Worm (Caenorhabditis elegans) whole organism, L3 larva: ENCODE data around the gene B0491.6.

Source experiments
- ceh-28 ChIP-seq: fragments of 150-350 bp; optimal IDR thresholded peaks from 2 replicates; lab custom pipeline; 2014; ENCODE audit warnings: missing biosample characterization, missing genetic modification reagents, missing genetic modification characterization
- ceh-9 ChIP-seq: sonication (generic microtip); optimal IDR thresholded peaks from 2 replicates; lab custom pipeline; 2018; ENCODE audit warnings: missing biosample characterization, missing genetic modification characterization
- egl-27 ChIP-seq: sonication (generic microtip); optimal IDR thresholded peaks from 4 replicates; lab custom pipeline; 2017; ENCODE audit warnings: missing biosample characterization, missing genetic modification reagents, missing genetic modification characterization
- elt-1 ChIP-seq: fragments of 150-350 bp; optimal IDR thresholded peaks from 2 replicates; lab custom pipeline; 2014; ENCODE audit warnings: missing biosample characterization, missing genetic modification characterization
- eor-1 ChIP-seq, 2 experiments: fragments of 150-350 bp; optimal IDR thresholded peaks; 2 replicates each; lab custom pipeline; 2014 to 2018; ENCODE audit warnings: missing biosample characterization in 2 of 2, missing genetic modification characterization in 2 of 2
- fkh-10 ChIP-seq: sonication (generic microtip); optimal IDR thresholded peaks from 2 replicates; lab custom pipeline; 2017; ENCODE audit warnings: missing biosample characterization, missing genetic modification reagents, missing genetic modification characterization
- fkh-2 ChIP-seq: fragments of 150-350 bp; optimal IDR thresholded peaks from 2 replicates; lab custom pipeline; 2014; ENCODE audit warnings: missing biosample characterization, missing genetic modification reagents, missing genetic modification characterization
- fos-1 ChIP-seq: fragments of 150-350 bp; optimal IDR thresholded peaks from 2 replicates; lab custom pipeline; 2014; ENCODE audit warnings: missing biosample characterization, missing genetic modification characterization
- hmg-11 ChIP-seq: sonication (generic microtip); optimal IDR thresholded peaks from 2 replicates; lab custom pipeline; 2016; ENCODE audit warnings: missing genetic modification characterization, missing compliant biosample characterization
- jun-1 ChIP-seq: fragments of 150-350 bp; optimal IDR thresholded peaks from 2 replicates; lab custom pipeline; 2014; ENCODE audit warnings: missing biosample characterization, missing genetic modification reagents, missing genetic modification characterization
- lin-15B ChIP-seq: fragments of 150-350 bp; optimal IDR thresholded peaks from 2 replicates; lab custom pipeline; 2014; ENCODE audit warnings: missing biosample characterization, missing genetic modification characterization
- lsy-12 ChIP-seq: sonication (generic microtip); optimal IDR thresholded peaks from 2 replicates; lab custom pipeline; 2016; ENCODE audit warnings: mild to moderate bottlenecking, missing genetic modification characterization, missing compliant biosample characterization
- mml-1 ChIP-seq: fragments of 150-350 bp; sonication (generic microtip); optimal IDR thresholded peaks from 3 replicates; lab custom pipeline; 2014; ENCODE audit warnings: missing biosample characterization, missing genetic modification characterization
- nfya-1 ChIP-seq: sonication (generic microtip); optimal IDR thresholded peaks from 2 replicates; lab custom pipeline; 2017; ENCODE audit warnings: missing genetic modification characterization, mild to moderate bottlenecking, missing compliant biosample characterization, antibody characterized with exemption, moderate library complexity; ENCODE audit not compliant: insufficient read depth
- nhr-11 ChIP-seq: fragments of 150-350 bp; optimal IDR thresholded peaks from 2 replicates; lab custom pipeline; 2014; ENCODE audit warnings: missing biosample characterization, missing genetic modification characterization
- nhr-12 ChIP-seq: fragments of 150-350 bp; optimal IDR thresholded peaks from 2 replicates; lab custom pipeline; 2014; ENCODE audit warnings: missing biosample characterization, missing genetic modification characterization
- nhr-23 ChIP-seq: fragments of 150-350 bp; optimal IDR thresholded peaks from 2 replicates; lab custom pipeline; 2014; ENCODE audit warnings: missing biosample characterization, missing genetic modification reagents, missing genetic modification characterization
- nhr-237 ChIP-seq: fragments of 150-350 bp; optimal IDR thresholded peaks from 2 replicates; lab custom pipeline; 2014; ENCODE audit warnings: missing biosample characterization, missing genetic modification characterization
- nhr-25 ChIP-seq: sonication (generic microtip); optimal IDR thresholded peaks from 2 replicates; lab custom pipeline; 2017; ENCODE audit warnings: missing biosample characterization, missing genetic modification characterization
- nhr-43 ChIP-seq: sonication (generic microtip); optimal IDR thresholded peaks from 2 replicates; lab custom pipeline; 2016; ENCODE audit warnings: mild to moderate bottlenecking, missing genetic modification characterization, missing compliant biosample characterization; ENCODE audit not compliant: poor library complexity, severe bottlenecking
- nhr-76 ChIP-seq: fragments of 150-350 bp; sonication (generic microtip); optimal IDR thresholded peaks from 5 replicates; lab custom pipeline; 2014; ENCODE audit warnings: missing biosample characterization, missing genetic modification characterization
- nhr-77 ChIP-seq: fragments of 150-350 bp; optimal IDR thresholded peaks from 2 replicates; lab custom pipeline; 2014; ENCODE audit warnings: missing biosample characterization, missing genetic modification characterization
- pha-4 ChIP-seq: fragments of 150-350 bp; optimal IDR thresholded peaks from 2 replicates; lab custom pipeline; 2014; ENCODE audit warnings: missing biosample characterization, missing genetic modification reagents, missing genetic modification characterization
- pqm-1 ChIP-seq: fragments of 150-350 bp; optimal IDR thresholded peaks from 2 replicates; lab custom pipeline; 2017; ENCODE audit warnings: missing biosample characterization, missing genetic modification characterization, inconsistent platforms
- sea-2 ChIP-seq: fragments of 150-350 bp; sonication (generic microtip); optimal IDR thresholded peaks from 4 replicates; lab custom pipeline; 2014; ENCODE audit warnings: missing biosample characterization, missing genetic modification reagents, missing genetic modification characterization
- skn-1 ChIP-seq: fragments of 150-350 bp; optimal IDR thresholded peaks from 2 replicates; lab custom pipeline; 2014; ENCODE audit warnings: missing biosample characterization, missing genetic modification characterization
- snpc-4 ChIP-seq: fragments of 150-350 bp; optimal IDR thresholded peaks from 2 replicates; lab custom pipeline; 2014; ENCODE audit warnings: missing biosample characterization, missing genetic modification characterization
- unc-39 ChIP-seq: sonication (generic microtip); optimal IDR thresholded peaks from 4 replicates; lab custom pipeline; 2017; ENCODE audit warnings: missing biosample characterization, missing genetic modification characterization
- unc-62 ChIP-seq: fragments of 150-350 bp; sonication (generic microtip); optimal IDR thresholded peaks from 4 replicates; lab custom pipeline; 2014; ENCODE audit warnings: missing biosample characterization, missing genetic modification reagents, missing genetic modification characterization
- zag-1 ChIP-seq: fragments of 150-350 bp; optimal IDR thresholded peaks from 2 replicates; lab custom pipeline; 2014; ENCODE audit warnings: missing biosample characterization, missing genetic modification characterization
- ztf-11 ChIP-seq: fragments of 150-350 bp; optimal IDR thresholded peaks from 2 replicates; lab custom pipeline; 2014; ENCODE audit warnings: missing biosample characterization, missing genetic modification characterization
- ztf-4 ChIP-seq: fragments of 150-350 bp; optimal IDR thresholded peaks from 2 replicates; lab custom pipeline; 2014; ENCODE audit warnings: missing biosample characterization, missing genetic modification characterization

The B0491.6 gene

DNA sequence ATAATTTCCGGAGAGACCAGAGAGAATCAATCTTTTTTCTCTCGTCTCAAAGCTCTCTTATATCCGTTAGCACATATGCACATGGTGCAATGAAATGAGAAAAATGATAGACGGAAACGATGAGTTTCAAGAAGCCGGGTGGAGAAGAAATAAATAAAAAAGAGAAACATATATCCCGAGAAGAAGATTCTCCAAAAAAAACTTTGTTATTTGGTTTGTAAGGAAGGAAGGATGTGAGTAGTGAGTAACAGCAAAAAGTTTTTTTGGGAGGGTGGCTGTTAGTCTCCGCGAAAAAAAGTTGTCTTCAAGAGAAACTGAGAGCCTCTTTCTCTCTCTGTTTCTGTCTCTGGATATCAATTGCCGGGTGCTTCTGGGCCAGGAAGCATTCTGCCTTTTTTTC lies 31.5 kb downstream of the B0491.6 start:
- TF ChIP-seq nhr-76 (tag; lab: Kevin White, UChicago) (no peak), mml-1 (tag; lab: Kevin White, UChicago) (no peak), ceh-9 (tag; lab: Kevin White, UChicago) (no peak), ztf-11 (tag; lab: Kevin White, UChicago) (no peak), nhr-77 (no peak), skn-1 (tag; lab: Kevin White, UChicago) (no peak), zag-1 (no peak), pqm-1 (tag; lab: Kevin White, UChicago) (no peak), fkh-2 (tag; lab: Kevin White, UChicago) (no peak), lin-15B (tag; lab: Kevin White, UChicago) (no peak), fos-1 (tag; lab: Kevin White, UChicago) (no peak), unc-62 (GFP tag; lab: Kevin White, UChicago) (no peak), nhr-11 (tag; lab: Kevin White, UChicago) (no peak)

DNA sequence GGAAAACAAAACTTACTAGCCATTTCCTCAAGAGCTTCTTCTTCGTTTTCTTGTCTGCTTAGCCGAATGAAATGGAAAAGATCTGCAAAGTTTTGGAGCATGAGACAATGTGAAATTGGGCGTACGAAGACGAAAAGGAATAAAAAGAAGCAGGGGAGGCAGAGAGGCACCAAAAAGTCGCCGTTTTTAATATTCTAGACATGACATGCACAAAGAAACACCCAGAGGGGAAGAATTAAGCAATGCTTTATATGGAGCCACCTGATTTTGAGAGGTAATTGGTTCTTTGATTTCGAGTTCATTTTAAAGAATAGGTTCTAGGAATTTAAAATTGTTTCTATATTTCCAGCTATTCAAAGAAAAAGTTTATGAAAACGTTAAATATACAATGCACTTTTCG lies 34.0 kb downstream of the B0491.6 start, which contains the start of gene T24F1.4:
Gene T24F1.4 (minus strand): TSS at position 101 of the 400 bp plus-strand sequence.
- TF ChIP-seq ceh-9 (tag; lab: Kevin White, UChicago) (no peak), pha-4 (no peak), pqm-1 (tag; lab: Kevin White, UChicago) (no peak), nhr-11 (tag; lab: Kevin White, UChicago) (no peak), ceh-28 (tag; lab: Kevin White, UChicago) (no peak), lsy-12 (tag; lab: Kevin White, UChicago) (no peak), fos-1 (tag; lab: Kevin White, UChicago) (no peak)

DNA sequence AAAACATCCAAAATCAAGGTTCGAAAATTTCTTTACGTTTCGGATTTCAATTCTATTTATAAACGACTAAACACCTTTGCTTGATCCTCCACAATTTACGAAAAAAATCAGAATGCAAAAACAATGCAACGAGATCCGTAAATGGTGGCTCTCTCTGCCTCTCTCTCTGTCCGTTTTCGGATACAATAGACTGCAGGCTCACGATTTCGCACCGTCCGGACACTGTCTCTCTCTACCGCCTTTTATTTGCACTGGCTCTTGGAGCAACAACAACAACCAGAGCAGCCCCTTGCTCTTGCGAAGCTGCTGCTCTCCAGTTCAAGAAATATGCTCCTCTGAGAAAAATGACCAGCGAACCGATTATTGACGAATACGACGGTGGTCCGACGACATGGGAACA lies 35.9 kb downstream of the B0491.6 start, which contains the start of gene T24F1.7:
Gene T24F1.7 (plus strand): TSS at position 301 of the 400 bp plus-strand sequence.
- TF ChIP-seq pha-4, result no peak
- no peak for TF ChIP-seq ceh-9 (tag; lab: Kevin White, UChicago)
- TF ChIP-seq fos-1 (tag; lab: Kevin White, UChicago), result no peak
- TF ChIP-seq nhr-237 (tag; lab: Kevin White, UChicago), result no peak
- no peak for TF ChIP-seq ztf-4 (tag; lab: Kevin White, UChicago)
- TF ChIP-seq elt-1 (tag; lab: Kevin White, UChicago), result no peak
- TF ChIP-seq nhr-23 (tag; lab: Kevin White, UChicago), result no peak
- no peak for TF ChIP-seq lin-15B (tag; lab: Kevin White, UChicago)
- no peak for TF ChIP-seq nhr-43 (tag; lab: Kevin White, UChicago)
- no peak for TF ChIP-seq jun-1 (tag; lab: Kevin White, UChicago)

DNA sequence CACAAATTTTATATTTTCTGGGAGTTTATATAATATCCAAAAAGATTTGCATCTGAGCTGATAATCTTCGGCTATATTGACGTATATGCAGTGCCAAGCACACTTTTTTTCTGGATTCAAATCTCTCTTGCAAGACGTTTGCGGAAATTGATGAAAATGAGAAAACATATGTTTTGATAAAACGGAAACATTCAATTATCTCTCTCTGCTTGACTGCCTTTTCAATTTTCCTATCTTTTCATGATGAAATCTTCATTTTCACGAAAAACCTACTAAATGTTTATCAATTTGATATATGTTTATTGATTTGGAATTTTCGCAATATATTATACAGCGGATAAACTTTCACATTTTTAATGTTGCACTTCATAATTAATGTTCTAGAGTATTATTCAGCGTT lies 40.2 kb downstream of the B0491.6 start:
- TF ChIP-seq nhr-12 (no peak), egl-27 (tag; lab: Kevin White, UChicago) (no peak), fos-1 (tag; lab: Kevin White, UChicago) (no peak), zag-1 (no peak), hmg-11 (tag; lab: Kevin White, UChicago) (no peak), ceh-9 (tag; lab: Kevin White, UChicago) (no peak), lsy-12 (tag; lab: Kevin White, UChicago) (no peak), lin-15B (tag; lab: Kevin White, UChicago) (no peak), nhr-76 (tag; lab: Kevin White, UChicago) (no peak), unc-39 (tag; lab: Kevin White, UChicago) (no peak), snpc-4 (tag; lab: Kevin White, UChicago) (no peak), ztf-4 (tag; lab: Kevin White, UChicago) (no peak), sea-2 (GFP tag; lab: Kevin White, UChicago) (no peak), eor-1 (tag; optimal IDR thresholded peaks at IDR 0.05; lab: Kevin White, UChicago) (no peak), elt-1 (tag; lab: Kevin White, UChicago) (no peak)

DNA sequence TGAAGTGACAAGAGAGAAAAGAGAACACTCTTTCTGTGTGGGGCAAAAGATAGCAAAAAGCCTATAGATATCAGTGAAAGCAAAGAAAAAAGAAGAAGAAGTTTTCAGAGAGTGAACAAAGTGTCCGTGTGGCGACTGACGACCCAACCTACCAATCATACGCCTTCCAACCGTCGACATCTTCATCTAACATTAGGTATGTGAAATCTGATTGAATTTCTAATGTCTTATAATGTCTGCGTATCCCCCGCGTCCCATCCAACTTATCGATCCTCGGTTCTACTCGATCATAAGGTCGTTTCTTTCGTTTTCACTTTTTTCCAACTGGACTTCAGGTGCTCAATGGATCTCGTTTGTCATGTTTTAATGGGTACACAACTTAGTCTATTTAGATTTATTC lies 40.8 kb downstream of the B0491.6 start:
- peak; percentile 56 for TF ChIP-seq nfya-1 (tag; lab: Kevin White, UChicago)
- no peak for TF ChIP-seq fkh-10 (GFP tag; lab: Kevin White, UChicago)
- peak; percentile 26 for TF ChIP-seq nhr-23 (tag; lab: Kevin White, UChicago)
- TF ChIP-seq nhr-25, result peak; percentile 79
- TF ChIP-seq, all 47 proteins: peak for 3
